Fruit fly (Drosophila melanogaster): ENCODE results near the gene pins.
A peak's percentile ranks its signal among the peaks of the same experiment; 100 is the strongest.

Gene pins

dm6 chr3R:27607218-27607929 lies 24.7 kb downstream of the pins start, which contains the start of the genes dsd and Tusp (continued):
- TF ChIP-seq fru (optimal IDR thresholded peaks at IDR 0.05) (no peak), sima (GFP tag; optimal IDR thresholded peaks at IDR 0.05) (no peak), CG3407 (GFP tag; optimal IDR thresholded peaks at IDR 0.05) (peak; percentile 51), CG5180 (GFP tag; optimal IDR thresholded peaks at IDR 0.05) (peak; percentile 52), CG4707 (GFP tag; optimal IDR thresholded peaks at IDR 0.05) (peak; percentile 6), CG14860 (GFP tag; IDR thresholded peaks at IDR 0.05; ENCODE audit: partially characterized antibody) (peak; percentile 55; the same call in 1 of the 3 replicates), CG8944 (GFP tag; optimal IDR thresholded peaks at IDR 0.05) (peak; percentile 71), gcm2 (GFP tag; optimal IDR thresholded peaks at IDR 0.05) (peak; percentile 75), CG11695 (GFP tag; IDR thresholded peaks at IDR 0.05) (peak; percentile 28; the same call in 1 of the 3 replicates), Taf1 (GFP tag; IDR thresholded peaks at IDR 0.05) (peak; percentile 25; the same call in 1 of the 2 replicates), vnd (GFP tag; IDR thresholded peaks at IDR 0.05; ENCODE audit: partially characterized antibody) (peak; percentile 68; the same call in 2 of the 3 replicates), grau (tag; optimal IDR thresholded peaks at IDR 0.05) (peak; percentile 72), CG17612 (GFP tag; IDR thresholded peaks at IDR 0.05) (0 out of 2 replicates have a peak, but pooled peaks have one; percentile 17), tio (GFP tag; optimal IDR thresholded peaks at IDR 0.05) (peak; percentile 70), CG17568 (GFP tag; optimal IDR thresholded peaks at IDR 0.05) (peak; percentile 0), ase (GFP tag; IDR thresholded peaks at IDR 0.05) (peak; percentile 61; the same call in 1 of the 3 replicates), D19A (tag; optimal IDR thresholded peaks at IDR 0.05) (peak; percentile 47), Oaz (GFP tag; IDR thresholded peaks at IDR 0.05) (peak; percentile 20; the same call in 1 of the 2 replicates), org-1 (GFP tag; optimal IDR thresholded peaks at IDR 0.05) (peak; percentile 59), psq (GFP tag; optimal IDR thresholded peaks at IDR 0.05) (peak; percentile 49), seq (GFP tag; IDR thresholded peaks at IDR 0.05) (no peak), ab (GFP tag; optimal IDR thresholded peaks at IDR 0.05) (peak; percentile 68), HmgD (GFP tag; optimal IDR thresholded peaks at IDR 0.05) (peak; percentile 14), CG31365 (tag; optimal IDR thresholded peaks at IDR 0.05) (peak; percentile 55), CG6175 (GFP tag; IDR thresholded peaks at IDR 0.05) (peak; percentile 59; the same call in 1 of the 3 replicates), mam (GFP tag; optimal IDR thresholded peaks at IDR 0.05) (peak; percentile 85), zfh1 (GFP tag; IDR thresholded peaks at IDR 0.05) (peak; percentile 78), CG6254 (GFP tag; optimal IDR thresholded peaks at IDR 0.05) (peak; percentile 16), CG13296 (GFP tag; optimal IDR thresholded peaks at IDR 0.05) (peak; percentile 57), her (GFP tag; optimal IDR thresholded peaks at IDR 0.05) (peak; percentile 56), bowl (GFP tag; IDR thresholded peaks at IDR 0.05) (no peak), CG17186 (GFP tag; optimal IDR thresholded peaks at IDR 0.05) (no peak), CG8281 (tag; optimal IDR thresholded peaks at IDR 0.05) (peak; percentile 50), Trl (optimal IDR thresholded peaks at IDR 0.05) (no peak), Trl (GFP tag; optimal IDR thresholded peaks at IDR 0.05) (peak; percentile 81), CG11696 (GFP tag; IDR thresholded peaks at IDR 0.05) (no peak), pnt (GFP tag; optimal IDR thresholded peaks at IDR 0.05) (peak; percentile 69), Chrac-16 (GFP tag; optimal IDR thresholded peaks at IDR 0.05) (peak; percentile 81), shn (GFP tag; optimal IDR thresholded peaks at IDR 0.05) (peak; percentile 75), ci (GFP tag; IDR thresholded peaks at IDR 0.05) (peak; percentile 81), prd (optimal IDR thresholded peaks at IDR 0.05) (no peak), prd (GFP tag; IDR thresholded peaks at IDR 0.05) (peak; percentile 72), bcd (GFP tag; optimal IDR thresholded peaks at IDR 0.05) (peak; percentile 65), CG9215 (GFP tag; IDR thresholded peaks at IDR 0.05) (peak; percentile 71), Aef1 (GFP tag; IDR thresholded peaks at IDR 0.05) (peak; percentile 77), h (optimal IDR thresholded peaks at IDR 0.05) (no peak), CG6813 (GFP tag; optimal IDR thresholded peaks at IDR 0.05) (peak; percentile 46), lilli (GFP tag; optimal IDR thresholded peaks at IDR 0.05) (peak; percentile 81), CG4404 (GFP tag; IDR thresholded peaks at IDR 0.05) (peak; percentile 46; the same call in 1 of the 2 replicates), nau (GFP tag; optimal IDR thresholded peaks at IDR 0.05) (no peak), eyg (GFP tag; optimal IDR thresholded peaks at IDR 0.05) (no peak)

Measured in whole organism, embryonic.